Worm (Caenorhabditis elegans) whole organism, young adult: ENCODE measurements around the gene cyp-35C1.

Source experiments
- ama-1 ChIP-seq, 3 experiments: fragments of 150-350 bp in 1 of 3; sonication (generic microtip) in 2 of 3; optimal IDR thresholded peaks; 2 replicates each; lab custom pipeline; 2014 to 2018; ENCODE audit warnings: missing biosample characterization in 2 of 3, missing genetic modification characterization in 2 of 3, missing genetic modification reagents in 2 of 3
- madf-6 ChIP-seq: fragments of 200-800 bp; sonication (Bioruptor generic); IDR thresholded peaks from 2 replicates; pipeline ENCODE4 v1.3.6; 2022; ENCODE audit warnings: missing genetic modification reagents, missing genetic modification characterization, missing compliant biosample characterization
- tbx-9 ChIP-seq: sonication (generic microtip); optimal IDR thresholded peaks from 2 replicates; lab custom pipeline; 2016; ENCODE audit warnings: borderline replicate concordance, missing genetic modification characterization, inconsistent platforms, missing compliant biosample characterization

- TF ChIP-seq madf-6 (GFP tag; lab: Robert Waterston, UW) (no peak), tbx-9 (tag; lab: Kevin White, UChicago) (no peak), ama-1 (optimal IDR thresholded peaks at IDR 0.05; lab: Kevin White, UChicago) (no peak), ama-1 (GFP tag; optimal IDR thresholded peaks at IDR 0.05; lab: Kevin White, UChicago) (no peak)
These were observed 8.8 kb downstream of the cyp-35C1 start, which contains the start of gene spp-12 for ce11 chrV:13889516-13889915.
